Fruit fly (Drosophila melanogaster) whole organism, adult: ENCODE measurements around the gene Mst89B.
A peak's percentile ranks its signal among the peaks of the same experiment; 100 is the strongest.

Experiments used
- CG11617 ChIP-seq: fragments of 200-800 bp; sonication (Bioruptor generic); optimal IDR thresholded peaks from 2 replicates; lab custom pipeline; 2017; ENCODE audit warnings: mild to moderate bottlenecking, missing biosample characterization, missing genetic modification reagents, missing genetic modification characterization
- CG1620 ChIP-seq: fragments of 200-800 bp; sonication (Bioruptor generic); optimal IDR thresholded peaks from 2 replicates; lab custom pipeline; 2016; ENCODE audit warnings: missing biosample characterization, missing genetic modification characterization
- CG5204 ChIP-seq: fragments of 200-800 bp; sonication (Bioruptor generic); optimal IDR thresholded peaks from 2 replicates; lab custom pipeline; 2016; ENCODE audit warnings: missing biosample characterization, missing genetic modification characterization
- CG7101 ChIP-seq: fragments of 200-800 bp; sonication (Bioruptor generic); optimal IDR thresholded peaks from 2 replicates; lab custom pipeline; 2018; ENCODE audit warnings: missing biosample characterization, mild to moderate bottlenecking, missing genetic modification characterization, moderate library complexity
- Clk ChIP-seq: fragments of 200-800 bp; sonication (Bioruptor generic); optimal IDR thresholded peaks from 2 replicates; lab custom pipeline; 2017; ENCODE audit warnings: missing biosample characterization, missing genetic modification characterization
- Crg-1 ChIP-seq: fragments of 200-800 bp; sonication (Bioruptor generic); optimal IDR thresholded peaks from 2 replicates; lab custom pipeline; 2016; ENCODE audit warnings: missing biosample characterization, missing genetic modification characterization
- Hr96 ChIP-seq: fragments of 200-800 bp; sonication (Bioruptor generic); optimal IDR thresholded peaks from 2 replicates; lab custom pipeline; 2016; ENCODE audit warnings: missing biosample characterization, missing genetic modification characterization
- bab1 ChIP-seq: fragments of 200-800 bp; sonication (Bioruptor generic); optimal IDR thresholded peaks from 3 replicates; lab custom pipeline; 2019; ENCODE audit warnings: missing biosample characterization, mild to moderate bottlenecking, missing genetic modification characterization, moderate library complexity
- cic ChIP-seq: fragments of 200-800 bp; sonication (Bioruptor generic); optimal IDR thresholded peaks from 2 replicates; lab custom pipeline; 2017; ENCODE audit warnings: missing biosample characterization, mild to moderate bottlenecking, missing genetic modification characterization, moderate library complexity
- cnc ChIP-seq, 2 experiments: fragments of >200 bp; optimal IDR thresholded peaks; 2 replicates each; lab custom pipeline; 2017
- kay ChIP-seq: fragments of 200-800 bp; sonication (Bioruptor generic); peaks from one replicate; lab custom pipeline; 2016; ENCODE audit warnings: missing biosample characterization, missing genetic modification characterization, borderline replicate concordance
- ovo ChIP-seq: fragments of 200-800 bp; sonication (Bioruptor generic); optimal IDR thresholded peaks from 2 replicates; lab custom pipeline; 2016; ENCODE audit warnings: missing biosample characterization, missing genetic modification characterization
- tj ChIP-seq: fragments of 200-800 bp; sonication (Bioruptor generic); optimal IDR thresholded peaks from 3 replicates; lab custom pipeline; 2017; ENCODE audit warnings: missing biosample characterization, mild to moderate bottlenecking, missing genetic modification characterization, moderate library complexity
- toe ChIP-seq: fragments of 200-800 bp; sonication (Bioruptor generic); optimal IDR thresholded peaks from 2 replicates; lab custom pipeline; 2016; ENCODE audit warnings: missing biosample characterization, missing genetic modification characterization

- peak; percentile 96 for TF ChIP-seq Clk
- peak; percentile 15 for TF ChIP-seq tj (GFP tag; lab: Kevin White, UChicago)
- TF ChIP-seq CG5204 = peak; percentile 76
- TF ChIP-seq Hr96 (GFP tag; lab: Kevin White, UChicago) = peak; percentile 59
- TF ChIP-seq ovo (GFP tag; lab: Kevin White, UChicago) = no peak
- no peak for TF ChIP-seq CG1620 (GFP tag; lab: Kevin White, UChicago)
- no peak for TF ChIP-seq cic (GFP tag; lab: Kevin White, UChicago)
- no peak for TF ChIP-seq cnc (optimal IDR thresholded peaks at IDR 0.05; lab: Kevin White, UChicago)
- TF ChIP-seq toe (GFP tag; lab: Kevin White, UChicago) = peak; percentile 91
- peak; percentile 36 for TF ChIP-seq CG11617 (GFP tag; lab: Kevin White, UChicago)
- no peak for TF ChIP-seq bab1 (GFP tag; lab: Kevin White, UChicago)
- TF ChIP-seq kay = no peak
- TF ChIP-seq Crg-1 (GFP tag; lab: Kevin White, UChicago) = no peak
- TF ChIP-seq CG7101 = peak; percentile 75
Measured at dm6 chr3R:16247609-16248499, 19.0 kb upstream of the Mst89B start.
